Worm (Caenorhabditis elegans): ENCODE results near the gene cdh-9.

DNA sequence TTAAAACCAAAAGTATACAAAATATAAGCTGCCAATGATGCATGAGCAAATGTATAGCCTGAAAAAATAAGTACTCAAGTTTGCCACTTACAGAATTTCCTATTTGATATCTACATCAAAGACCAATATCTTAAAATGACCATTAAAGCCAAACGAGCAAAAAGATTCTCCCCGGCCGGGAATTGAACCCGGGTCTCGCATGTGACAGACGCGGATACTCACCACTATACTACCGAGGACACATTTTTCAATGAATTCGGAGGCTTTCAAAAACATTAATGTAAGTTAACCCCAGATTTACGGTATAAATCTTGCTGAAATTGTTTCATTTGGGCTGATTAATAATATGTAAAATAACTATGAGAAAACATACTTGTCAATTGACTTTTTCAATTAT lies 23.1 kb downstream of the cdh-9 start:
- TF ChIP-seq lin-15B (tag; optimal IDR thresholded peaks at IDR 0.05): no peak
- TF ChIP-seq snpc-4 (tag; optimal IDR thresholded peaks at IDR 0.05): no peak
- no peak for TF ChIP-seq nhr-237 (tag; optimal IDR thresholded peaks at IDR 0.05)
- TF ChIP-seq ceh-82 (tag; optimal IDR thresholded peaks at IDR 0.05): no peak
- no peak for TF ChIP-seq unc-62 (GFP tag; optimal IDR thresholded peaks at IDR 0.05)
- TF ChIP-seq nhr-28 (tag; optimal IDR thresholded peaks at IDR 0.05): no peak
- TF ChIP-seq egl-27 (tag; optimal IDR thresholded peaks at IDR 0.05): no peak
- no peak for TF ChIP-seq tlp-1 (tag; optimal IDR thresholded peaks at IDR 0.05)
- TF ChIP-seq ztf-4 (tag; optimal IDR thresholded peaks at IDR 0.05): no peak

Data from whole organism, L1 larva.